Worm (Caenorhabditis elegans) whole organism, late embryonic: Measurements from ENCODE around the gene F53A10.2.

Experiments used
- C38D4.7 ChIP-seq: fragments of 200-800 bp; sonication (Bioruptor generic); optimal IDR thresholded peaks from 2 replicates; lab custom pipeline; 2018; ENCODE audit warnings: mild to moderate bottlenecking, missing genetic modification characterization, moderate library complexity, missing compliant biosample characterization
- T23F11.4 ChIP-seq: fragments of 200-800 bp; sonication (Bioruptor generic); optimal IDR thresholded peaks from 2 replicates; lab custom pipeline; 2018; ENCODE audit warnings: mild to moderate bottlenecking, missing genetic modification characterization, missing compliant biosample characterization
- ceh-14 ChIP-seq: sonication (generic microtip); optimal IDR thresholded peaks from 2 replicates; lab custom pipeline; 2016; ENCODE audit warnings: missing genotype, missing genetic modification characterization, missing compliant biosample characterization
- eyg-1 ChIP-seq: sonication (generic microtip); optimal IDR thresholded peaks from 2 replicates; lab custom pipeline; 2016; ENCODE audit warnings: missing genotype, missing genetic modification characterization, missing compliant biosample characterization
- nfya-1 ChIP-seq: sonication (generic microtip); optimal IDR thresholded peaks from 2 replicates; lab custom pipeline; 2017; ENCODE audit warnings: missing genetic modification characterization, mild to moderate bottlenecking, missing compliant biosample characterization, antibody characterized with exemption, moderate library complexity
- npax-4 ChIP-seq: sonication (generic microtip); optimal IDR thresholded peaks from 2 replicates; lab custom pipeline; 2016; ENCODE audit warnings: missing genetic modification characterization, missing compliant biosample characterization
- pqm-1 ChIP-seq: sonication (generic microtip); optimal IDR thresholded peaks from 2 replicates; lab custom pipeline; 2016; ENCODE audit warnings: missing genetic modification characterization, missing compliant biosample characterization
- tbx-2 ChIP-seq: sonication (generic microtip); optimal IDR thresholded peaks from 2 replicates; lab custom pipeline; 2016; ENCODE audit warnings: missing genetic modification characterization, missing compliant biosample characterization

DNA sequence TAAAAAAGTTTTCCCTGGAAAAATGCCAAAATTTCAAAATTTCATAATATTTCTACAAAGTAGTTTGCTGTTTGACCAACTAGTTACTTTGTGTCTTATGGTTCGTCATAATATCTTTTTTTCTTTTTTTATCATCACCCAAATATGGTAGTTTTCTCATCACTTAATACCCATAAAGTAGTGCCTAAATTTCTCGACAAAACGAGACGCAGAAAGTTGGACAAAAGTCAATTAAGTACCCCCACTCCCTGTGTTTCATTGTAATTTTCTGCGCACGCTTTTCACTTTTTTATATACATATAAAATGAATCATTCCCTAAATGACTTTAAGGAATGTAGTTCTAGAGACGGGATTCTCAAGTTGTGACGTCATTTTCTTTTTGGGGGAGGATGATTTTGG is 6.3 kb downstream of the F53A10.2 start:
- TF ChIP-seq pqm-1 (tag; lab: Kevin White, UChicago) (no peak), C38D4.7 (GFP tag; lab: Kevin White, UChicago) (no peak), tbx-2 (tag; lab: Kevin White, UChicago) (no peak), eyg-1 (tag; lab: Kevin White, UChicago) (no peak), npax-4 (tag; lab: Kevin White, UChicago) (no peak), T23F11.4 (GFP tag; lab: Kevin White, UChicago) (no peak), ceh-14 (tag; lab: Kevin White, UChicago) (no peak), nfya-1 (no peak)
